Worm (Caenorhabditis elegans) whole organism, late embryonic: ENCODE measurements around the gene K09C6.9.

ENCODE experiments used
- T23F11.4 ChIP-seq: fragments of 200-800 bp; sonication (Bioruptor generic); optimal IDR thresholded peaks from 2 replicates; lab custom pipeline; 2018; ENCODE audit warnings: mild to moderate bottlenecking, missing genetic modification characterization, missing compliant biosample characterization
- ama-1 ChIP-seq: fragments of 150-350 bp; optimal IDR thresholded peaks from 2 replicates; lab custom pipeline; 2014
- ceh-19 ChIP-seq: fragments of 200-800 bp; sonication (Bioruptor generic); optimal IDR thresholded peaks from 2 replicates; lab custom pipeline; 2018; ENCODE audit warnings: mild to moderate bottlenecking, missing genetic modification characterization, missing compliant biosample characterization
- dve-1 ChIP-seq: sonication (generic microtip); optimal IDR thresholded peaks from 2 replicates; lab custom pipeline; 2017; ENCODE audit warnings: antibody characterized with exemption, mild to moderate bottlenecking, missing genetic modification characterization, missing compliant biosample characterization
- pax-1 ChIP-seq: fragments of 150-350 bp; optimal IDR thresholded peaks from 2 replicates; lab custom pipeline; 2014; ENCODE audit warnings: missing biosample characterization, missing genetic modification characterization
- pqm-1 ChIP-seq: sonication (generic microtip); optimal IDR thresholded peaks from 2 replicates; lab custom pipeline; 2016; ENCODE audit warnings: missing genetic modification characterization, missing compliant biosample characterization
- rnt-1 ChIP-seq: sonication (generic microtip); optimal IDR thresholded peaks from 2 replicates; lab custom pipeline; 2016; ENCODE audit warnings: missing genetic modification characterization, missing compliant biosample characterization

ce11 chrV:813101-813500 lies 41.8 kb downstream of the K09C6.9 start, which contains the start of gene R13D11.10:
- TF ChIP-seq ama-1 (lab: Kevin White, UChicago) (no peak), dve-1 (tag; lab: Kevin White, UChicago) (no peak), ceh-19 (GFP tag; lab: Kevin White, UChicago) (no peak), T23F11.4 (no peak), pax-1 (tag; lab: Kevin White, UChicago) (no peak), pqm-1 (tag; lab: Kevin White, UChicago) (no peak), rnt-1 (tag; lab: Kevin White, UChicago) (no peak)
